Worm (Caenorhabditis elegans): ENCODE measurements around the gene ifta-2.

ifta-2 gene

DNA sequence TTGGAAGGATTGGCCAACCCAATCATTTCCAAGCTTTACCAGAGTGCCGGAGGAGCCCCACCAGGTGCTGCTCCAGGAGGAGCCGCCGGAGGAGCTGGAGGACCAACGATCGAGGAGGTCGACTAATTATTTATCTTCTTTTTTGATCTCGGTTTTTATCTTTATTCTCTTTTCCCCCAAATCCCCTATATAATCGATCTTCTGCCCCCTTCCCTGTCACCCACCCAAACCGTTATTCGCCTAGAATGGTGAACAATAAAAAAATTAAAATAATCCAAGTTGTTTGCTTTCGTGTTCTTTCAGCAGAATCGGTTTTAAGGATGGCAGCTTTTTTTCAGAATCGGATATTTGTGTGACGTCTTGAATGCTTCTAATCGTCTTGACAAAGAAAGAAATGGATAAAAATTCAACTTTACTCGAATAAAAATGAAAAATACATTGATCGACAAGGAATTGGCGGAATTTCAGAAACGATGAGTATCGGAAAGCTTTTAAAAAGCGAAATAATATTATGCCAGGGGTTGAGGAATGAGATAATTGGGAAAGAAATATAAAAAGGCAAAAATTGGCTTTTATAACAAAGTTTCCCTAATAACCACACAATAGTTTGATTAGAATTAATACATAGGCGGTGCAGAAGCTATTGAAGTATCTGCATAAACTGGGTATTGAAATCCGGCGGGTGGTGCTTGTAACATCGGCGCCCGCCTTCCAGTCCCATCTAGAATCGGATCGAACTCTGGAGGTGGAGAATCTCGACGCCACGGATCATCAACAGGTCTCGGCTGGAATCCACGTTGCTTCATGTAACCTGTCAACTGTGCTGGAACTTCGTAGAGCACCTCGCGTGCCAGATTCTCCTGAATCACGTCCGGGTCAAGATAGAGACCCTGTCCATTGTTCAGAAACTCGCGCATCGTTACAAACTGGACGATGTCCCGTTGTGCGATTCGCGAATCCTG, 20.5 kb downstream of the ifta-2 start:
- TF ChIP-seq him-1 (tag; optimal IDR thresholded peaks at IDR 0.05) (peak; percentile 58), W03F9.2 (tag; optimal IDR thresholded peaks at IDR 0.05) (peak; percentile 91), dao-5 (tag; optimal IDR thresholded peaks at IDR 0.05) (no peak)

DNA sequence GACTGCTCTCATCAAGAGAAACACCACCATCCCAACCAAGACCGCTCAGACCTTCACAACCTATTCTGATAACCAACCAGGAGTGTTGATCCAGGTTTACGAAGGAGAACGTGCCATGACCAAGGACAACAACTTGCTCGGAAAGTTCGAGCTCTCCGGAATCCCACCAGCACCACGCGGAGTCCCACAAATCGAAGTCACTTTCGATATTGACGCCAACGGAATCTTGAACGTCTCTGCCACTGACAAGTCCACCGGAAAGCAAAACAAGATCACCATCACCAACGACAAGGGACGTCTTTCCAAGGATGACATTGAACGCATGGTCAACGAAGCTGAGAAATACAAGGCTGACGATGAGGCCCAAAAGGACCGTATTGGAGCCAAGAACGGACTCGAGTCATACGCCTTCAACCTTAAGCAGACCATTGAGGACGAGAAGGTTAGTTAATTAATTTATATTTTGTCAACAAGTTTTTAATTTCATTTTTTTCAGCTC, 21.3 kb downstream of the ifta-2 start:
- TF ChIP-seq him-1 (tag; optimal IDR thresholded peaks at IDR 0.05) = no peak
- no peak for TF ChIP-seq dao-5 (tag; optimal IDR thresholded peaks at IDR 0.05)
- no peak for TF ChIP-seq W03F9.2 (tag; optimal IDR thresholded peaks at IDR 0.05)

DNA sequence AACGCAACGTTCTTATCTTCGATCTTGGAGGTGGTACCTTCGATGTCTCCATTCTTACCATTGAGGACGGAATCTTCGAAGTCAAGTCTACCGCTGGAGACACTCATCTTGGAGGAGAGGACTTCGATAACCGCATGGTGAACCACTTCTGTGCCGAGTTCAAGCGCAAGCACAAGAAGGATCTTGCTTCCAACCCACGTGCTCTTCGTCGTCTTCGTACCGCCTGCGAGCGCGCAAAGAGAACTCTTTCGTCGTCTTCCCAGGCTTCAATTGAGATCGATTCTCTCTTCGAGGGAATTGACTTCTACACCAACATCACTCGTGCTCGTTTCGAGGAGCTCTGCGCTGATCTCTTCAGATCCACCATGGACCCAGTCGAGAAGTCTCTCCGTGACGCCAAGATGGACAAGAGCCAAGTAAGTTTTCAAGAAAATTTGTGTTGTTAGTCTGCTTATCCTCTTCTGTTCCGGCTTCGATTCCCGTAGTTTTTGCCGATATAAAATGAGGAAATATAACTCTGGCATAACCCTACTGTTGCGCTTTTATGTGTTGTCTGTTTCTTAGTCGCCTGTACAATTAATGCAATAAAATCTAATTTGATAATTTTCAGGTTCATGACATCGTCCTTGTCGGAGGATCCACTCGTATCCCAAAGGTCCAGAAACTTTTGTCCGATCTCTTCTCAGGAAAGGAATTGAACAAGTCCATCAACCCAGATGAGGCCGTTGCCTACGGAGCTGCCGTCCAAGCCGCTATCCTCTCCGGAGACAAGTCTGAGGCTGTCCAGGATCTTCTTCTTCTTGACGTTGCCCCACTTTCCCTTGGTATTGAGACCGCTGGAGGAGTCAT, 22.0 kb downstream of the ifta-2 start:
- TF ChIP-seq W03F9.2 (tag; optimal IDR thresholded peaks at IDR 0.05) = no peak
- no peak for TF ChIP-seq dao-5 (tag; optimal IDR thresholded peaks at IDR 0.05)
- TF ChIP-seq him-1 (tag; optimal IDR thresholded peaks at IDR 0.05) = no peak

DNA sequence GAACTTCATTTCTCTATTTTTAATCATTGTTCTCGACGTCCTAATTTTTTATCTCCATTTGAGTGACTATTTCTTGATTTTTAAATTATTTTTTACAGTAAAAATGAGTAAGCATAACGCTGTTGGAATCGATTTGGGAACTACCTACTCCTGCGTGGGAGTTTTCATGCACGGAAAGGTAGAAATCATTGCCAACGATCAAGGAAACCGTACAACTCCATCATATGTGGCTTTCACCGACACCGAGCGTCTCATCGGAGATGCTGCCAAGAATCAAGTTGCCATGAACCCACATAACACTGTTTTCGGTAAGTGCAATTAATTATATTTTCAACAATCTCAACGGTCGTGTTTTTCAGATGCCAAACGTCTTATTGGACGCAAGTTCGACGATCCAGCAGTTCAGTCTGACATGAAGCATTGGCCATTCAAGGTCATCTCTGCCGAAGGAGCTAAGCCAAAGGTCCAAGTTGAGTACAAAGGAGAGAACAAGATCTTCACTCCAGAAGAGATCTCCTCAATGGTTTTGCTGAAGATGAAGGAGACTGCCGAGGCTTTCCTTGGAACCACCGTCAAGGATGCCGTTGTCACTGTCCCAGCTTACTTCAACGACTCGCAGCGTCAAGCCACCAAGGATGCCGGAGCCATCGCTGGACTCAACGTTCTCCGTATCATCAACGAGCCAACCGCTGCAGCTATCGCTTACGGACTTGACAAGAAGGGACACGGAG, 22.8 kb downstream of the ifta-2 start, which contains the start of gene hsp-1:
hsp-1 (plus strand) TSS at position 99 of the 731 bp plus-strand sequence.
- TF ChIP-seq him-1 (tag; optimal IDR thresholded peaks at IDR 0.05) = no peak
- TF ChIP-seq dao-5 (tag; optimal IDR thresholded peaks at IDR 0.05) = no peak
- no peak for TF ChIP-seq W03F9.2 (tag; optimal IDR thresholded peaks at IDR 0.05)

DNA sequence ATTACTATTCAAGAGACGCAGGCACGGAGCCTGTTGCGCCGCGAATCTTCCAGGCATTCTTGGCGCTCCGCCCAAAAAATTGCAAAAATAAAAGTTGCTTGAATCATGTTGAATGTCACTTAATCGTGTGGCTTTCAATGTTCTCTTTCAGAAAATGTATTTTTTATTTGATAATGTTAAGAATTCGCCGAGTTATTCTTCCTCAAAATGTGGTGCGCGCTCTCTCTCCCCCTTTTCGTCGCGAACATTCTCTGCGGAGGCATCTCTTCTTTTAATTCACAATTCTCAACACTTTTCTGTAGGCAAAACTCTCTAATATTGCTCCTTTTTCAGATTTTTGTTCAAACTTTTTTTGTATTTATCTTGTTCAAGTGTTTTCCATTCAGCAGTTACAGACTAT, 23.5 kb downstream of the ifta-2 start:
- peak; percentile 98 for TF ChIP-seq him-1 (tag; optimal IDR thresholded peaks at IDR 0.05)
- peak; percentile 93 for TF ChIP-seq W03F9.2 (tag; optimal IDR thresholded peaks at IDR 0.05)
- TF ChIP-seq dao-5 (tag; optimal IDR thresholded peaks at IDR 0.05) = peak; percentile 8

DNA sequence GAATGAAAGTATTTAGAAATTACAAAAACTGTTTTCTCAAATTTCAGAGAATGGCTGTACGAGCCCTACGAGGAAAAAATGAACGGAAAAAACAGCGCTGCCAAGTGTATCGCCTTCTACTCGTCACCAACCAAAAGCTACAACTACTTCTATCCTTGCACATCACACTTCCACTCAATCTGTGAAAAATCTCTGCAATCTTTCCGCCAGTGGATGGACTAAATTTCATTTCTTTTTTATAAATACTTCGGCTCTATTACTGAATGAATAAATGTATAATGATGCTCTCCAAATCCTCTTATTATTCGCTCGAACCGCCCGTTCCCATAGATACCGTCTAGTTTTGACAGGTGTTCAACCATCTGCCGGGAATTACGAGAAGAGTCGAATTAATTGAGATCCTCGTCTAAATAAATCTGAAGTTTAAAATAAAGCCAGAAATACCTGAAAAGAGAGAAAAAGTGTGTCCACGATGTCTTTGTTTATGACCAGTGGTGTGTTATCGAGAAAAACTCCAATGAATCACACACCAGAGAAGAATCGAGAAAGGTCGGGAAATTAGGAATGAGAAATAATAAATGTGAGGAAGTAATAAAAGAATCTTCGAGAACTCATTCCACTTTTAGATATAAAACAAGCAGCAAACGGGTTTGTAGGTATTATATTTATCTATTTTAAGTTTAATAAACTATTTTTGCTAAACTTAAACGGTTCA, 24.2 kb downstream of the ifta-2 start:
- TF ChIP-seq W03F9.2 (tag; optimal IDR thresholded peaks at IDR 0.05) (no peak), dao-5 (tag; optimal IDR thresholded peaks at IDR 0.05) (no peak), him-1 (tag; optimal IDR thresholded peaks at IDR 0.05) (no peak)

DNA sequence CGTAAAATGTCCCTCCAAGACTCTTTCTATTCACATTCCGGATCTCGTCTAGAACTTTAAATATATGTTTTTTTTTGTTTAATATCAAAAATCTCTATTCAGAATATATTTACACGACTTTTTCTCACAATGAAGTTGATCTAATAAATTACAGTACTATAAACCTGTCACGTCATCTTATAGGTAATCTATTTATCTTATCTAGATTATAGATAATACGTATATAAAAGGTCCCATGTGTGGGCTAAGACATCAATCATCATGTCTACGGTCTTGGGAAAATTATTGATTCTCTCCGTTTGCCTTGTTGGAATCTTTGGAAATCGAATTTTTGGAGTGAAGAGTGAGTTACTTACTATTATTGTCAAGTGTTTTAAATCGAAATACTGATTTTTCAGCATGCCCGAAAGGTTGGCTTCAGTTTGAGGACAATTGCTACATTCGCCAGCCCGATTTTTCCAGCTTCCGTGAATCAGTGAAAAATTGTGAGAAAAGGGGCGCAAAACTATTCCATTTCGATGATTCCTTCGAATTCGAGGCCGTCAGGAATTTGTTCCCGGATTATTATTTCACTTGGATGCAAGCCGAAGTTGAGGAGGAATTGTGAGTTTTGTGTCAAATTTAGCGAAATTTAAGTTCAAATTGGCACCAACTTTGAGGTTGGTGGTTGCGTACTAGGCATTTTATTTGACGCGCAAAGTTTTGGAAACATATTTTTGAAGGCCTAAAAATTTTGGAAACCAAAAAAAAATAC, 25.0 kb downstream of the ifta-2 start, which contains the start of gene clec-196:
clec-196 (plus strand) TSS at position 252 of the 754 bp plus-strand sequence.
- TF ChIP-seq him-1 (tag; optimal IDR thresholded peaks at IDR 0.05) (no peak), W03F9.2 (tag; optimal IDR thresholded peaks at IDR 0.05) (no peak), dao-5 (tag; optimal IDR thresholded peaks at IDR 0.05) (no peak)

DNA sequence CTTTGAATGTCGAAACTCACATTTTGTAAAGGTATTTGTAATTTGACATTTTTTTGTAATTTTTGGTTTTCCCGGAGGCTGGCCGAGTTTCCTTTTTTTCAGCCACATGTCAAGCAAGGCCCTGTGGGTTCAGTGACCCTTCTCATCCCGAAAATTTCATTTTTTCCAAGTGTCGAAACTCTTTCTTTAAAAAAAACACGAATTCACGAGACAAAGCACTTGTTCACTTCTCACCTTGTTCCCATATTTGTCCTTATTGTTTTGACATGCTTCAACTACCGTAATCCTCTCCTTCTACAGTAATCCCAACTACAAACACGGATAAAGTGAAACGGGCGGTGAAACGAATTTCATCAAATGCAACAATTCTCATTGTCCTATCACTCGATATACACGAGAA, 26.6 kb downstream of the ifta-2 start, which contains the start of gene lhfp-4:
lhfp-4 (plus strand) TSS at position 301 of the 400 bp plus-strand sequence.
- no peak for TF ChIP-seq W03F9.2 (tag; optimal IDR thresholded peaks at IDR 0.05)
- TF ChIP-seq dao-5 (tag; optimal IDR thresholded peaks at IDR 0.05) = no peak

DNA sequence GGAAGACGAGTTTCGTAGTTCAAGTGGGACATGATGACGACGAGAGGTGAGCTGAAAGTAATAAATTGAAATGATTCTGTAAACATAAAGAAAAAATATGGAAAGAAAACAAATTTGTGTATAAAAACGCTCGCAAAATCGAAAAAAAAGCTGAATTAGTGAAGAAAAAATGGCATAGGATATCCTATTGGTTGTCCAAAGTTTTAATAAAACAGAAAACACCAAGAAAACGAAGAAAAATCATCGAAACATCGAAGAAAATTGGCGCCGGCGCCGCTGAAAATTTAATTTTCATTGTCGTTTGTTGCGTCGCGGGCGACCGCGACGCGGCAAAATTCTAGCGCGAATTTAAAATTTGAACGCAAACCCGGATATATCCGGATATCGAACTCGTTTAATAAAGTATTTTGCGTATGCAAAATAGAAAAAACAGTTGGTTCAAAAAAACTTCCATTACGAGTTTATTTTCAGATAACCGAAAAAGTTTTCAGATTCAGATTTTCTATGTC, 28.2 kb downstream of the ifta-2 start, which contains the start of gene gln-5:
gln-5 (minus strand) TSS at position 51 of the 509 bp plus-strand sequence.
- no peak for TF ChIP-seq W03F9.2 (tag; optimal IDR thresholded peaks at IDR 0.05)
- TF ChIP-seq dao-5 (tag; optimal IDR thresholded peaks at IDR 0.05) = no peak
- no peak for TF ChIP-seq him-1 (tag; optimal IDR thresholded peaks at IDR 0.05)

DNA sequence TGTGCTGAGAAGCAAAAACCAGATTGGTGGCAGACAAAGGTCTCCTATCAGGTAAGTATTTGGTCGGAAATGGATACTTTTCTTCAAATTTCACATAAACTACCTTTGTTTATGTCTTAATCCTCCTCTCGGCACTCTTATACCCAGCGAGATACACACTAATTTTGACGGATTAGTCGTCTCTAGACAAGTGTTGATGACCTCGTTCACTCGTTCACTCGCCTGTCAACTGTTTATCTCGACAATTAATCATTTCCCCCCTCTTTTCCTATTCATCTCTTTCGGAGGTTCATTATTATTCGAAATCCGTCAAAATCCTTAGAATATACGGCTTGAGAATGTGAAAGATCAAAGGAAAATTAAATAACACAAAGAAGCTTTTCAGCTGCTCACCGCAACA, 32.1 kb downstream of the ifta-2 start:
- no peak for TF ChIP-seq dao-5 (tag; optimal IDR thresholded peaks at IDR 0.05)
- TF ChIP-seq him-1 (tag; optimal IDR thresholded peaks at IDR 0.05) = no peak
- TF ChIP-seq W03F9.2 (tag; optimal IDR thresholded peaks at IDR 0.05) = no peak

DNA sequence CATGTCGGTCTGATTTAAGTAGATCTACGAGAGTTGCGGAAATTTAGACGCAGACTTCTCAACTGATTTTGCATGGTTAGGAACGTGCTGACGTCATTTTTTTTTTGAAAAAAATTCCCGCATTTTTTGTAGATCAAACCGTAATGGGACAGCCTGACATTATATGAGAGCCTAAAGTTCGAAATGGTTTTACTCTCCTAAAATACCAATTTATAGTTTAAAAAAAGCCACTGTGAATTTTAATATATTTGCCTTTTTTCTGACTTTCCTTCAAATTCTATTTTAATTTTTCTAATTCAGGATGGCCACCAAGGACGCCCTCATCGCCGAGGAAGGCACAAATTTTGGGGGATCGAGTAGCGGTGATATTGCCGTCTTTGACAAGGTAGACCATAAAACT, 32.8 kb downstream of the ifta-2 start, which contains the start of gene atgp-1:
atgp-1 (plus strand) TSS at position 301 of the 400 bp plus-strand sequence.
- TF ChIP-seq him-1 (tag; optimal IDR thresholded peaks at IDR 0.05) (no peak), W03F9.2 (tag; optimal IDR thresholded peaks at IDR 0.05) (no peak), dao-5 (tag; optimal IDR thresholded peaks at IDR 0.05) (no peak)
